Fruit fly (Drosophila melanogaster): Measurements from ENCODE around the gene CG3631.
A peak's percentile ranks its signal among the peaks of the same experiment; 100 is the strongest.

Gene CG3631

dm6 chr3R:14893791-14894782 lies 14.8 kb downstream of the CG3631 start, which contains the start of gene Dph2 (continued):
- TF ChIP-seq Oaz (GFP tag; IDR thresholded peaks at IDR 0.05) (peak; percentile 66), schlank (tag; optimal IDR thresholded peaks at IDR 0.05) (no peak), her (GFP tag; optimal IDR thresholded peaks at IDR 0.05) (no peak), sug (tag; optimal IDR thresholded peaks at IDR 0.05) (peak; percentile 65), CG6689 (GFP tag; IDR thresholded peaks at IDR 0.05) (peak; percentile 75), grn (GFP tag; optimal IDR thresholded peaks at IDR 0.05) (no peak), CG32767 (GFP tag; IDR thresholded peaks at IDR 0.05) (peak; percentile 77), CG18011 (GFP tag; optimal IDR thresholded peaks at IDR 0.05) (no peak), CG1024 (GFP tag; IDR thresholded peaks at IDR 0.05) (peak; percentile 90), oc (tag; optimal IDR thresholded peaks at IDR 0.05) (no peak), ems (GFP tag; optimal IDR thresholded peaks at IDR 0.05) (peak; percentile 17), CG12071 (GFP tag; optimal IDR thresholded peaks at IDR 0.05) (no peak), Adf1 (GFP tag; IDR thresholded peaks at IDR 0.05) (no peak), sob (GFP tag; IDR thresholded peaks at IDR 0.05) (peak; percentile 79), dan (GFP tag; IDR thresholded peaks at IDR 0.05) (no peak), TFAM (GFP tag; optimal IDR thresholded peaks at IDR 0.05) (no peak), Deaf1 (tag; optimal IDR thresholded peaks at IDR 0.05) (no peak), fd3F (GFP tag; optimal IDR thresholded peaks at IDR 0.05) (peak; percentile 64), Lhr (GFP tag; optimal IDR thresholded peaks at IDR 0.05) (peak; percentile 74), lmd (GFP tag; IDR thresholded peaks at IDR 0.05) (peak; percentile 80), CG9817 (tag; optimal IDR thresholded peaks at IDR 0.05) (peak; percentile 76), Taf1 (GFP tag; IDR thresholded peaks at IDR 0.05) (peak; percentile 18; the same call in 1 of the 2 replicates), CG10321 (GFP tag; IDR thresholded peaks at IDR 0.05) (peak; percentile 61), CG2712 (tag; optimal IDR thresholded peaks at IDR 0.05) (peak; percentile 89), CG9215 (GFP tag; IDR thresholded peaks at IDR 0.05) (peak; percentile 63), CG30431 (GFP tag; optimal IDR thresholded peaks at IDR 0.05) (no peak), HLH4C (GFP tag; IDR thresholded peaks at IDR 0.05; ENCODE audit: partially characterized antibody) (no peak), Dll (GFP tag; IDR thresholded peaks at IDR 0.05; ENCODE audit: partially characterized antibody) (no peak), dmrt11E (tag; optimal IDR thresholded peaks at IDR 0.05) (peak; percentile 83), Neu2 (GFP tag; optimal IDR thresholded peaks at IDR 0.05; ENCODE audit: borderline replicate concordance) (no peak), CG33557 (GFP tag; optimal IDR thresholded peaks at IDR 0.05) (peak; percentile 55), fd102C (GFP tag; optimal IDR thresholded peaks at IDR 0.05) (no peak), NFAT (GFP tag; IDR thresholded peaks at IDR 0.05) (peak; percentile 81), otp (GFP tag; IDR thresholded peaks at IDR 0.05) (peak; percentile 54), CG4360 (GFP tag; IDR thresholded peaks at IDR 0.05) (no peak), sim (GFP tag; IDR thresholded peaks at IDR 0.05) (peak; percentile 69), Hey (tag; optimal IDR thresholded peaks at IDR 0.05) (no peak), Fer3 (tag; optimal IDR thresholded peaks at IDR 0.05) (peak; percentile 84), Eip74EF (GFP tag; optimal IDR thresholded peaks at IDR 0.05) (peak in 1 of 2 experiments; percentile 60), Pdp1 (GFP tag; optimal IDR thresholded peaks at IDR 0.05) (peak; percentile 26 to 39), ewg (GFP tag; optimal IDR thresholded peaks at IDR 0.05) (no peak), psq (GFP tag; optimal IDR thresholded peaks at IDR 0.05) (no peak), gsb-n (tag; optimal IDR thresholded peaks at IDR 0.05) (peak; percentile 74), wor (GFP tag; IDR thresholded peaks at IDR 0.05) (0 out of 2 replicates have a peak, but pooled peaks have one; percentile 16), Sox100B (GFP tag; optimal IDR thresholded peaks at IDR 0.05) (peak; percentile 79), gcm2 (GFP tag; optimal IDR thresholded peaks at IDR 0.05) (no peak), CG8281 (tag; optimal IDR thresholded peaks at IDR 0.05) (peak; percentile 25), ro (GFP tag; IDR thresholded peaks at IDR 0.05) (peak; percentile 22; the same call in 1 of the 2 replicates)
